Worm (Caenorhabditis elegans) whole organism, L3 larva: ENCODE measurements around the gene F43G6.17.

Experiments
- egl-27 ChIP-seq: sonication (generic microtip); optimal IDR thresholded peaks from 4 replicates; lab custom pipeline; 2017; ENCODE audit warnings: missing biosample characterization, missing genetic modification reagents, missing genetic modification characterization
- lsy-12 ChIP-seq: sonication (generic microtip); optimal IDR thresholded peaks from 2 replicates; lab custom pipeline; 2016; ENCODE audit warnings: mild to moderate bottlenecking, missing genetic modification characterization, missing compliant biosample characterization
- nhr-23 ChIP-seq: fragments of 150-350 bp; optimal IDR thresholded peaks from 2 replicates; lab custom pipeline; 2014; ENCODE audit warnings: missing biosample characterization, missing genetic modification reagents, missing genetic modification characterization
- nhr-43 ChIP-seq: sonication (generic microtip); optimal IDR thresholded peaks from 2 replicates; lab custom pipeline; 2016; ENCODE audit warnings: mild to moderate bottlenecking, missing genetic modification characterization, missing compliant biosample characterization; ENCODE audit not compliant: poor library complexity, severe bottlenecking
- nhr-76 ChIP-seq: fragments of 150-350 bp; sonication (generic microtip); optimal IDR thresholded peaks from 5 replicates; lab custom pipeline; 2014; ENCODE audit warnings: missing biosample characterization, missing genetic modification characterization
- pha-4 ChIP-seq: fragments of 150-350 bp; optimal IDR thresholded peaks from 2 replicates; lab custom pipeline; 2014; ENCODE audit warnings: missing biosample characterization, missing genetic modification reagents, missing genetic modification characterization
- tbx-2 ChIP-seq: sonication (generic microtip); optimal IDR thresholded peaks from 2 replicates; lab custom pipeline; 2016; ENCODE audit warnings: mild to moderate bottlenecking, missing genetic modification characterization, missing compliant biosample characterization
- unc-62 ChIP-seq: fragments of 150-350 bp; sonication (generic microtip); optimal IDR thresholded peaks from 4 replicates; lab custom pipeline; 2014; ENCODE audit warnings: missing biosample characterization, missing genetic modification reagents, missing genetic modification characterization

DNA sequence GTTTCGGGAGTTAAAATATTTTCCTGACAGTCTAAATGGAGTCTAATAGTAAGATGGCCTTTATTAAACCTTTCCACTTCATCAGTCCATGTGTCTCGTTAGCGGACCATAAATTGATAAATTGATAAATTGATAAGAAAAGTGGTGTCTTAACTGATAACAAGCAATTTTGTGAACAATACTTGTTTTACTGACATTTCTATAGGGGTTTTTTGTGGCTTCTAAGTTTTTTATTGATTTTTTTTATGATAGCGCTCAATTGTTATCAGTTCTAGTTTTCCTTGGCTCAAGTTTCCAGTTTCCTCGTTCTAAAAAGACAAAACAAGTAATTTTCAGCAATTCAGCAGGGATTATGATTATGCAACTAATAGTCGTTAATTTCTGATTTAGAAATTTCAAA is at the start of gene F43G6.17:
- TF ChIP-seq tbx-2 (tag; lab: Kevin White, UChicago) (no peak), nhr-23 (tag; lab: Kevin White, UChicago) (no peak), unc-62 (GFP tag; lab: Kevin White, UChicago) (no peak), egl-27 (tag; lab: Kevin White, UChicago) (no peak), nhr-76 (tag; lab: Kevin White, UChicago) (no peak), lsy-12 (tag; lab: Kevin White, UChicago) (no peak), nhr-43 (tag; lab: Kevin White, UChicago) (no peak), pha-4 (tag; lab: Kevin White, UChicago) (no peak)
